Fruit fly (Drosophila melanogaster) whole organism, embryonic: ENCODE results near the gene CG12301.
A peak's percentile ranks its signal among the peaks of the same experiment; 100 is the strongest.

Experiments used
- Atf-2 ChIP-seq: fragments of 200-800 bp; sonication (Bioruptor generic); optimal IDR thresholded peaks from 2 replicates; lab custom pipeline; 2016; ENCODE audit warnings: missing biosample characterization, missing genetic modification characterization
- BtbVII ChIP-seq: fragments of 200-800 bp; sonication (Bioruptor generic); optimal IDR thresholded peaks from 3 replicates; lab custom pipeline; 2017; ENCODE audit warnings: missing biosample characterization, mild to moderate bottlenecking, missing genetic modification characterization
- CG10321 ChIP-seq: fragments of 200-800 bp; sonication (Bioruptor generic); IDR thresholded peaks from 2 replicates; pipeline ENCODE4 v1.3.6; 2022; ENCODE audit warnings: missing biosample characterization, missing genetic modification characterization
- CG11093 ChIP-seq: fragments of 200-800 bp; sonication (Bioruptor generic); IDR thresholded peaks from 3 replicates; pipeline ENCODE4 v1.3.6; 2022; ENCODE audit warnings: missing biosample characterization, missing genetic modification characterization
- CG11398 ChIP-seq: fragments of 200-800 bp; sonication (Bioruptor generic); optimal IDR thresholded peaks from 2 replicates; lab custom pipeline; 2016; ENCODE audit warnings: missing biosample characterization, missing genetic modification characterization
- CG11456 ChIP-seq: fragments of 200-800 bp; sonication (Bioruptor generic); IDR thresholded peaks from 3 replicates; pipeline ENCODE4 v1.3.6; 2022; ENCODE audit warnings: missing biosample characterization, missing genetic modification characterization
- CG12071 ChIP-seq: fragments of 200-800 bp; sonication (Bioruptor generic); optimal IDR thresholded peaks from 3 replicates; lab custom pipeline; 2018; ENCODE audit warnings: missing biosample characterization, mild to moderate bottlenecking, missing genetic modification characterization
- CG12155 ChIP-seq: fragments of 200-800 bp; sonication (Bioruptor generic); optimal IDR thresholded peaks from 3 replicates; lab custom pipeline; 2016; ENCODE audit warnings: missing biosample characterization, missing genetic modification characterization
- CG12391 ChIP-seq: fragments of 200-800 bp; sonication (Bioruptor generic); optimal IDR thresholded peaks from 3 replicates; lab custom pipeline; 2018; ENCODE audit warnings: missing biosample characterization, mild to moderate bottlenecking, missing genetic modification characterization, moderate library complexity
- CG13296 ChIP-seq: fragments of 200-800 bp; sonication (Bioruptor generic); optimal IDR thresholded peaks from 3 replicates; lab custom pipeline; 2018; ENCODE audit warnings: missing biosample characterization, mild to moderate bottlenecking, missing genetic modification characterization
- CG14014 ChIP-seq: fragments of 200-800 bp; sonication (Bioruptor generic); IDR thresholded peaks from 2 replicates; pipeline ENCODE4 v1.3.6; 2022; ENCODE audit warnings: missing biosample characterization, missing genetic modification characterization
- CG15269 ChIP-seq: fragments of 200-800 bp; sonication (Bioruptor generic); optimal IDR thresholded peaks from 2 replicates; lab custom pipeline; 2018; ENCODE audit warnings: missing biosample characterization, mild to moderate bottlenecking, missing genetic modification characterization, moderate library complexity
- CG17328 ChIP-seq: fragments of 200-800 bp; sonication (Bioruptor generic); IDR thresholded peaks from 2 replicates; pipeline ENCODE4 v1.3.6; 2022; ENCODE audit warnings: missing biosample characterization, missing genetic modification characterization
- CG17829 ChIP-seq: fragments of 200-800 bp; optimal IDR thresholded peaks from 2 replicates; lab custom pipeline; 2019; ENCODE audit warnings: missing biosample characterization, mild to moderate bottlenecking, missing genetic modification characterization, moderate library complexity
- CG1792 ChIP-seq: fragments of 200-800 bp; sonication (Bioruptor generic); optimal IDR thresholded peaks from 2 replicates; lab custom pipeline; 2016; ENCODE audit warnings: missing biosample characterization, missing genetic modification characterization
- CG2120 ChIP-seq: fragments of 200-800 bp; sonication (Bioruptor generic); optimal IDR thresholded peaks from 3 replicates; lab custom pipeline; 2016; ENCODE audit warnings: missing biosample characterization, missing genetic modification characterization
- CG2202 ChIP-seq: fragments of 200-800 bp; sonication (Bioruptor generic); optimal IDR thresholded peaks from 2 replicates; lab custom pipeline; 2018; ENCODE audit warnings: missing biosample characterization, mild to moderate bottlenecking, missing genetic modification characterization
- CG30403 ChIP-seq: fragments of 200-800 bp; sonication (Bioruptor generic); optimal IDR thresholded peaks from 3 replicates; lab custom pipeline; 2016; ENCODE audit warnings: missing biosample characterization, missing genetic modification characterization
- CG30431 ChIP-seq: fragments of 200-800 bp; sonication (Bioruptor generic); optimal IDR thresholded peaks from 2 replicates; lab custom pipeline; 2017; ENCODE audit warnings: missing biosample characterization, missing genetic modification characterization
- CG3847 ChIP-seq: fragments of 200-800 bp; sonication (Bioruptor generic); IDR thresholded peaks from 2 replicates; pipeline ENCODE4 v1.3.6; 2022; ENCODE audit warnings: missing biosample characterization, missing genetic modification characterization
- CG6683 ChIP-seq: fragments of 200-800 bp; sonication (Bioruptor generic); optimal IDR thresholded peaks from 2 replicates; lab custom pipeline; 2017; ENCODE audit warnings: missing biosample characterization, mild to moderate bottlenecking, missing genetic modification characterization, missing genetic modification reagents
- CG7987 ChIP-seq: fragments of 200-800 bp; sonication (Bioruptor generic); optimal IDR thresholded peaks from 2 replicates; lab custom pipeline; 2018; ENCODE audit warnings: missing biosample characterization, mild to moderate bottlenecking, missing genetic modification characterization, moderate library complexity
- CG9609 ChIP-seq: fragments of 200-800 bp; sonication (Bioruptor generic); optimal IDR thresholded peaks from 3 replicates; lab custom pipeline; 2016; ENCODE audit warnings: missing biosample characterization, missing genetic modification characterization
- Dad ChIP-seq: fragments of 200-800 bp; sonication (Bioruptor generic); optimal IDR thresholded peaks from 3 replicates; lab custom pipeline; 2016; ENCODE audit warnings: missing biosample characterization, missing genetic modification characterization
- Dbx ChIP-seq: fragments of 200-800 bp; sonication (Bioruptor generic); IDR thresholded peaks from 3 replicates; pipeline ENCODE4 v1.3.6; 2022; ENCODE audit warnings: missing biosample characterization, missing genetic modification characterization
- Dfd ChIP-seq, 2 experiments: fragments of >200 bp; optimal IDR thresholded peaks; 2 replicates each; lab custom pipeline; 2017; ENCODE audit warnings: missing biosample characterization in 2 of 2, missing genetic modification characterization in 2 of 2
- Doc3 ChIP-seq: fragments of 200-800 bp; sonication (Bioruptor generic); IDR thresholded peaks from 3 replicates; pipeline ENCODE4 v1.3.6; 2022; ENCODE audit warnings: missing biosample characterization, missing genetic modification characterization; ENCODE audit not compliant: partially characterized antibody
- Elba2 ChIP-seq: fragments of 200-800 bp; sonication (Bioruptor generic); optimal IDR thresholded peaks from 3 replicates; lab custom pipeline; 2016; ENCODE audit warnings: missing biosample characterization, missing genetic modification characterization
- HmgD ChIP-seq: fragments of 200-800 bp; sonication (Bioruptor generic); optimal IDR thresholded peaks from 3 replicates; lab custom pipeline; 2016; ENCODE audit warnings: missing biosample characterization, missing genetic modification characterization
- Stat92E ChIP-seq, 3 experiments: fragments of >200 bp in 2 of 3; fragments of 200-800 bp in 1 of 3; sonication (Bioruptor generic) in 1 of 3; optimal IDR thresholded peaks; 2 replicates each; lab custom pipeline; 2017 to 2019; ENCODE audit warnings: missing biosample characterization in 3 of 3, missing genetic modification characterization in 3 of 3, mild to moderate bottlenecking in 1 of 3, moderate library complexity in 1 of 3
- bowl ChIP-seq: fragments of 200-800 bp; sonication (Bioruptor generic); IDR thresholded peaks from 2 replicates; pipeline ENCODE4 v1.3.6; 2022; ENCODE audit warnings: missing biosample characterization, missing genetic modification characterization
- caup ChIP-seq: fragments of 200-800 bp; sonication (Bioruptor generic); optimal IDR thresholded peaks from 3 replicates; lab custom pipeline; 2017; ENCODE audit warnings: missing biosample characterization, mild to moderate bottlenecking, missing genetic modification characterization, moderate library complexity; ENCODE audit not compliant: severe bottlenecking
- ci ChIP-seq: fragments of 200-800 bp; sonication (Bioruptor generic); IDR thresholded peaks from 3 replicates; pipeline ENCODE4 v1.3.6; 2022; ENCODE audit warnings: missing biosample characterization, missing genetic modification characterization
- ems ChIP-seq: fragments of 200-800 bp; sonication (Bioruptor generic); optimal IDR thresholded peaks from 3 replicates; lab custom pipeline; 2016; ENCODE audit warnings: missing biosample characterization, missing genetic modification characterization
- en ChIP-seq: fragments of 200-800 bp; sonication (Bioruptor generic); optimal IDR thresholded peaks from 2 replicates; lab custom pipeline; 2016; ENCODE audit warnings: missing biosample characterization, missing genetic modification characterization
- fu2 ChIP-seq: fragments of 200-800 bp; sonication (Bioruptor generic); optimal IDR thresholded peaks from 2 replicates; lab custom pipeline; 2016; ENCODE audit warnings: missing biosample characterization, missing genetic modification characterization
- gcm ChIP-seq: fragments of 200-800 bp; sonication (Bioruptor generic); optimal IDR thresholded peaks from 2 replicates; lab custom pipeline; 2019; ENCODE audit warnings: missing biosample characterization, mild to moderate bottlenecking, missing genetic modification characterization, moderate library complexity
- jigr1 ChIP-seq: fragments of 200-800 bp; sonication (Bioruptor generic); IDR thresholded peaks from 3 replicates; pipeline ENCODE4 v1.3.6; 2022; ENCODE audit warnings: missing biosample characterization, missing genetic modification characterization
- jumu ChIP-seq: fragments of 200-800 bp; sonication (Bioruptor generic); optimal IDR thresholded peaks from 3 replicates; lab custom pipeline; 2016; ENCODE audit warnings: missing biosample characterization, missing genetic modification characterization
- kah ChIP-seq: fragments of 200-800 bp; sonication (Bioruptor generic); optimal IDR thresholded peaks from 2 replicates; lab custom pipeline; 2018; ENCODE audit warnings: missing biosample characterization, mild to moderate bottlenecking, missing genetic modification characterization
- mirr ChIP-seq: fragments of 200-800 bp; sonication (Bioruptor generic); optimal IDR thresholded peaks from 3 replicates; lab custom pipeline; 2018; ENCODE audit warnings: missing biosample characterization, mild to moderate bottlenecking, missing genetic modification characterization
- nau ChIP-seq: fragments of 200-800 bp; sonication (Bioruptor generic); optimal IDR thresholded peaks from 3 replicates; lab custom pipeline; 2017; ENCODE audit warnings: missing biosample characterization, mild to moderate bottlenecking, missing genetic modification characterization, missing genetic modification reagents
- onecut ChIP-seq: fragments of 200-800 bp; sonication (Bioruptor generic); IDR thresholded peaks from 2 replicates; pipeline ENCODE4 v1.3.6; 2022; ENCODE audit warnings: missing biosample characterization, missing genetic modification characterization
- pum ChIP-seq: fragments of 200-800 bp; sonication (Bioruptor generic); optimal IDR thresholded peaks from 2 replicates; lab custom pipeline; 2016; ENCODE audit warnings: missing biosample characterization, missing genetic modification characterization
- sim ChIP-seq: fragments of 200-800 bp; sonication (Bioruptor generic); IDR thresholded peaks from 2 replicates; pipeline ENCODE4 v1.3.6; 2022; ENCODE audit warnings: missing biosample characterization, missing genetic modification characterization
- sob ChIP-seq: fragments of 200-800 bp; sonication (Bioruptor generic); IDR thresholded peaks from 2 replicates; pipeline ENCODE4 v1.3.6; 2022; ENCODE audit warnings: missing biosample characterization, missing genetic modification characterization
- toy ChIP-seq: fragments of 200-800 bp; sonication (Bioruptor generic); IDR thresholded peaks from 2 replicates; pipeline ENCODE4 v1.3.6; 2022; ENCODE audit warnings: missing biosample characterization, missing genetic modification characterization
- usp ChIP-seq: fragments of >200 bp; optimal IDR thresholded peaks from 2 replicates; lab custom pipeline; 2017; ENCODE audit warnings: missing biosample characterization, missing genetic modification characterization
- wor ChIP-seq: fragments of 200-800 bp; sonication (Bioruptor generic); IDR thresholded peaks from 2 replicates; pipeline ENCODE4 v1.3.6; 2022; ENCODE audit warnings: missing biosample characterization, missing genetic modification characterization
- zfh1 ChIP-seq: fragments of 200-800 bp; sonication (Bioruptor generic); IDR thresholded peaks from 3 replicates; pipeline ENCODE4 v1.3.6; 2022; ENCODE audit warnings: missing biosample characterization, missing genetic modification characterization

Gene CG12301

DNA sequence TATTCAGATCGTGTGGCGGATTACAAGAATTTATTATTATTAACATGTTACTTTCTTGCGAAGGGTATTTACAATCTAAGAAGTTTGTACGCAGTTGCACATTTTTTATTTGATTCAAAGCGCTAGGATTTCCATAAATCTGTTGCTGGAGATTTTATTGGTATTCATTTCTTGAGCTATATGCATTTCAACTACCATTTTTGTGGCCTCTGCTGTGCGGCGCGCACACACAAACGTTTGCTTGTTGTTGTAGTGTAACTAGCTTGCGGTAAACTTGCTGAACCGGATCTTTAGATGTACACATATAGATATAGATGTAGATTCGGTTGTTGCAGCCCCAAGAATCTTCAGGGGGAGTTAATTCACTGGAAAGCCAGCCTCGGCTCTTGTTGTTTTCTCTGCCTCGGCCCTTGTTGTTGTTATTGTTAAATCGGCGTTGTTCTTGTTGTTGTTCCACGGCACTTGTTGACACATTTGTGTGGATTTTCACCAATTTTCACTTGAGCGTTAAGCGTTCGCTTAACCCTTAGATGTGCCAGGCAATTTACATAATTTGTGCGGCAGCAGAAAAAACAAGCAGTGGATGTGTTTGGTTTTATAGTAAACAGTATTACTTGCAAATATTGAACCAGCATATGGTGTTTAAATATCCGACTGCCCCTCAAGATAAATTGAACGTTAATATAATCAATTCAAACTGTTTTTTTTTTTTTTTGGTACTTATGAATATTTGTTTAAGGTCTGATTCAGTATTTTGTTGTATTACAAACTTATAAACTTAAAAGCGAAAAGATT, 10.4 kb downstream of the CG12301 start (continued):
- TF ChIP-seq Stat92E (GFP tag; optimal IDR thresholded peaks at IDR 0.05; lab: Kevin White, UChicago) (peak in 1 of 3 experiments; percentile 28), toy (GFP tag; lab: Robert Waterston, UW) (no peak), pum (no peak), CG30403 (GFP tag; lab: Kevin White, UChicago) (no peak), CG10321 (GFP tag; lab: Robert Waterston, UW) (no peak), CG2202 (tag; lab: Kevin White, UChicago) (no peak), CG9609 (GFP tag; lab: Kevin White, UChicago) (no peak), Doc3 (GFP tag; lab: Robert Waterston, UW) (no peak), jigr1 (GFP tag; lab: Robert Waterston, UW) (no peak), fu2 (GFP tag; lab: Kevin White, UChicago) (no peak), CG14014 (GFP tag; lab: Robert Waterston, UW) (peak; percentile 54; the same call in 1 of the 2 replicates), CG12155 (GFP tag; lab: Kevin White, UChicago) (peak; percentile 4), ci (GFP tag; lab: Robert Waterston, UW) (0 out of 3 replicates have a peak, but pooled peaks have one; percentile 45), CG13296 (GFP tag; lab: Kevin White, UChicago) (peak; percentile 55), CG17328 (GFP tag; lab: Robert Waterston, UW) (0 out of 2 replicates have a peak, but pooled peaks have one; percentile 15), CG1792 (GFP tag; lab: Kevin White, UChicago) (no peak), CG12391 (tag; lab: Kevin White, UChicago) (no peak), CG7987 (peak; percentile 32), Elba2 (GFP tag; lab: Kevin White, UChicago) (no peak), onecut (no peak), HmgD (GFP tag; lab: Kevin White, UChicago) (no peak), Dbx (GFP tag; lab: Robert Waterston, UW) (0 out of 3 replicates have a peak, but pooled peaks have one; percentile 38), CG11456 (no peak), BtbVII (GFP tag; lab: Kevin White, UChicago) (peak; percentile 22), caup (peak; percentile 6), CG2120 (GFP tag; lab: Kevin White, UChicago) (no peak), Dfd (GFP tag; optimal IDR thresholded peaks at IDR 0.05; lab: Kevin White, UChicago) (no peak), gcm (GFP tag; lab: Kevin White, UChicago) (no peak), en (GFP tag; lab: Kevin White, UChicago) (no peak), CG12071 (GFP tag; lab: Kevin White, UChicago) (peak; percentile 48), mirr (peak; percentile 41), zfh1 (GFP tag; lab: Robert Waterston, UW) (no peak), CG6683 (GFP tag; lab: Kevin White, UChicago) (no peak), Atf-2 (GFP tag; lab: Kevin White, UChicago) (no peak), CG17829 (no peak), wor (GFP tag; lab: Robert Waterston, UW) (no peak), CG30431 (GFP tag; lab: Kevin White, UChicago) (no peak), Dad (GFP tag; lab: Kevin White, UChicago) (no peak), nau (GFP tag; lab: Kevin White, UChicago) (peak; percentile 48), CG3847 (GFP tag; lab: Robert Waterston, UW) (peak; percentile 9; the same call in 1 of the 2 replicates), jumu (GFP tag; lab: Kevin White, UChicago) (no peak), CG11398 (no peak), usp (GFP tag; lab: Kevin White, UChicago) (no peak), CG15269 (tag; lab: Kevin White, UChicago) (peak; percentile 41), kah (no peak), sob (0 out of 2 replicates have a peak, but pooled peaks have one; percentile 40), sim (GFP tag; lab: Robert Waterston, UW) (no peak), CG11093 (GFP tag; lab: Robert Waterston, UW) (no peak), ems (GFP tag; lab: Kevin White, UChicago) (no peak), bowl (GFP tag; lab: Robert Waterston, UW) (no peak)
